Worm (Caenorhabditis elegans): Measurements from ENCODE around the gene lron-3.

DNA sequence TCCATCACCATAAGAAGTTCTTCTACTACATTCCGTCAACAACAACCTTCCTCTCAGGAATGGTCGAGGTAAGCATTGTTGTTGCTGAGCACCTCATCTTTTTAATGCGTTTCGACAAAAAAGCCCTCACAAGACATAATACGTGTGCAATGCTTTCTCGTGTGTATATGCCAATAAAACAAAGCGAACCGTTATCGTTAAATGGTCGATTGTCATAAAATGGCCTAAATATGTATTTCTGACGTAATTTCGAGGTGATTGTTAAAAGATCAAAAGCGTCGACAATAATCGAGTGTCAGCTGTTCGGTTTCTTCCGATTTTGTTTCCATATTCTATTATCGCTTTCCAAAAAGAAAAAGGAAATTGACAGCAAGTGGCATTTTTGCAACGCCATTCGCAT lies 13.1 kb downstream of the lron-3 start:
- no peak for TF ChIP-seq nhr-76 (tag; optimal IDR thresholded peaks at IDR 0.05)
- TF ChIP-seq hmg-11 (tag; optimal IDR thresholded peaks at IDR 0.05), result no peak
- no peak for TF ChIP-seq elt-1 (tag; optimal IDR thresholded peaks at IDR 0.05)
- TF ChIP-seq ceh-16 (tag; optimal IDR thresholded peaks at IDR 0.05), result no peak
- no peak for TF ChIP-seq nhr-25 (tag; optimal IDR thresholded peaks at IDR 0.05)
- no peak for TF ChIP-seq ama-1 (optimal IDR thresholded peaks at IDR 0.05)
- TF ChIP-seq pha-4 (tag; optimal IDR thresholded peaks at IDR 0.05), result no peak
- no peak for TF ChIP-seq ztf-11 (tag; optimal IDR thresholded peaks at IDR 0.05)
- no peak for TF ChIP-seq zag-1 (tag; optimal IDR thresholded peaks at IDR 0.05)
- TF ChIP-seq unc-62 (GFP tag; optimal IDR thresholded peaks at IDR 0.05), result no peak
- no peak for TF ChIP-seq fos-1 (tag; optimal IDR thresholded peaks at IDR 0.05)
- TF ChIP-seq sea-2 (GFP tag; optimal IDR thresholded peaks at IDR 0.05), result no peak
- no peak for TF ChIP-seq lin-39 (tag; optimal IDR thresholded peaks at IDR 0.05)
